Fruit fly (Drosophila melanogaster): ENCODE measurements around the gene CG34041.

dm6 chr3R:30503406-30503805 is 4.4 kb upstream of the CG34041 start, which contains the start of gene CG31371:
- TF ChIP-seq ss (GFP tag; optimal IDR thresholded peaks at IDR 0.05) (no peak), CG6163 (GFP tag; IDR thresholded peaks at IDR 0.05) (no peak), vri (GFP tag; optimal IDR thresholded peaks at IDR 0.05) (no peak), CG34406 (GFP tag; optimal IDR thresholded peaks at IDR 0.05) (no peak), CG11902 (GFP tag; optimal IDR thresholded peaks at IDR 0.05) (no peak), OdsH (GFP tag; optimal IDR thresholded peaks at IDR 0.05) (no peak)

Data from whole organism, prepupa.